Fruit fly (Drosophila melanogaster): ENCODE results near the gene Alg1.
A peak's percentile ranks its signal among the peaks of the same experiment; 100 is the strongest.

Alg1 gene

DNA sequence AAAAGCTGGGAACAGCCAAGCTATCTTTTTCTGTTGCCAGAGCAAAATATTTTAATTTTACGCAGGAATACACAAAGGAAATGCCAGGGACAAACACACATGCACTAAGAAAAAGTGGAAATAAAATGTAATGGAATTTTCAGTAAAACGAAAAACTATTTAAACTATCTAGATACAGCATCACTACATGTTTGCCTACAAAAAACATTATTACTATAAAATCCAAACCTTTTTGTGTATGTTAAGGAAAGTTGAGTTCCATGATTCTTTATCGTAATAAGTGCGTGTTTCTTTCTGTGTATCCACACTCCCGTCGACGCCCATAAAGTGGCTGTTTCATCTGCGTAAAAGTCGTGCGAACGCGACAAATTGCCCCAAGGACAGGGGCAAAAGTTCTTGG lies 38.2 kb upstream of the Alg1 start (continued):
- TF ChIP-seq Meics (GFP tag; optimal IDR thresholded peaks at IDR 0.05) (peak; percentile 44), stwl (tag; optimal IDR thresholded peaks at IDR 0.05) (no peak), Fer3 (tag; optimal IDR thresholded peaks at IDR 0.05) (peak; percentile 20), en (GFP tag; optimal IDR thresholded peaks at IDR 0.05) (no peak), HmgD (GFP tag; optimal IDR thresholded peaks at IDR 0.05) (no peak), bsh (GFP tag; optimal IDR thresholded peaks at IDR 0.05) (peak in 1 of 2 experiments; percentile 40), CG18599 (GFP tag; optimal IDR thresholded peaks at IDR 0.05) (peak; percentile 43), CG30403 (GFP tag; optimal IDR thresholded peaks at IDR 0.05) (peak; percentile 28), emc (GFP tag; optimal IDR thresholded peaks at IDR 0.05) (no peak), HHEX (GFP tag; optimal IDR thresholded peaks at IDR 0.05) (peak; percentile 17), Ada2b (GFP tag; IDR thresholded peaks at IDR 0.05) (0 out of 2 replicates have a peak, but pooled peaks have one; percentile 18), CG9932 (GFP tag; IDR thresholded peaks at IDR 0.05) (0 out of 2 replicates have a peak, but pooled peaks have one; percentile 22), insv (GFP tag; optimal IDR thresholded peaks at IDR 0.05) (no peak), CG14965 (GFP tag; optimal IDR thresholded peaks at IDR 0.05; ENCODE audit: borderline replicate concordance) (no peak), sens (GFP tag) (peak; percentile 74), CG7987 (GFP tag; optimal IDR thresholded peaks at IDR 0.05) (no peak), PHDP (tag; optimal IDR thresholded peaks at IDR 0.05) (peak; percentile 34), CG11456 (GFP tag; IDR thresholded peaks at IDR 0.05) (no peak), CG12391 (tag; optimal IDR thresholded peaks at IDR 0.05) (peak; percentile 11), dmrt99B (tag; optimal IDR thresholded peaks at IDR 0.05) (peak; percentile 56), CG31441 (GFP tag; IDR thresholded peaks at IDR 0.05) (peak; percentile 29; the same call in 1 of the 2 replicates), CG17385 (GFP tag; optimal IDR thresholded peaks at IDR 0.05) (peak; percentile 3), CG1792 (GFP tag; optimal IDR thresholded peaks at IDR 0.05) (no peak), CG18476 (GFP tag; optimal IDR thresholded peaks at IDR 0.05) (no peak), CG2678 (tag; optimal IDR thresholded peaks at IDR 0.05) (peak; percentile 59), tgo (GFP tag; IDR thresholded peaks at IDR 0.05) (peak; percentile 26; the same call in 1 of the 3 replicates), dpn (GFP tag; optimal IDR thresholded peaks at IDR 0.05) (peak in 1 of 2 experiments; percentile 2), CG14710 (tag; optimal IDR thresholded peaks at IDR 0.05) (no peak), tll (GFP tag; optimal IDR thresholded peaks at IDR 0.05) (no peak), mam (GFP tag; optimal IDR thresholded peaks at IDR 0.05) (peak; percentile 9), stc (GFP tag; IDR thresholded peaks at IDR 0.05) (no peak), CG7357 (GFP tag; IDR thresholded peaks at IDR 0.05) (0 out of 3 replicates have a peak, but pooled peaks have one; percentile 6), CG2712 (tag; optimal IDR thresholded peaks at IDR 0.05) (peak; percentile 26), CG11398 (GFP tag; optimal IDR thresholded peaks at IDR 0.05) (no peak), CG17359 (tag; optimal IDR thresholded peaks at IDR 0.05) (peak; percentile 36), CG9817 (tag; optimal IDR thresholded peaks at IDR 0.05) (peak; percentile 2), az2 (GFP tag; optimal IDR thresholded peaks at IDR 0.05) (peak; percentile 7), CG11093 (GFP tag; IDR thresholded peaks at IDR 0.05) (0 out of 3 replicates have a peak, but pooled peaks have one; percentile 15), CG13624 (GFP tag; optimal IDR thresholded peaks at IDR 0.05) (no peak), nmo (GFP tag; optimal IDR thresholded peaks at IDR 0.05) (peak; percentile 14), HLH3B (GFP tag; IDR thresholded peaks at IDR 0.05) (0 out of 2 replicates have a peak, but pooled peaks have one; percentile 7), CG9609 (GFP tag; optimal IDR thresholded peaks at IDR 0.05) (no peak), E2f2 (GFP tag; IDR thresholded peaks at IDR 0.05) (0 out of 2 replicates have a peak, but pooled peaks have one; percentile 16), chinmo (GFP tag; IDR thresholded peaks at IDR 0.05; ENCODE audit: partially characterized antibody) (no peak), CG7556 (GFP tag; optimal IDR thresholded peaks at IDR 0.05) (peak; percentile 54), Rx (GFP tag; IDR thresholded peaks at IDR 0.05) (no peak), so (GFP tag; IDR thresholded peaks at IDR 0.05) (no peak), grau (tag; optimal IDR thresholded peaks at IDR 0.05) (peak; percentile 46), Sox102F (GFP tag; optimal IDR thresholded peaks at IDR 0.05) (peak; percentile 38), Hmr (GFP tag; optimal IDR thresholded peaks at IDR 0.05) (peak; percentile 51)
